Worm (Caenorhabditis elegans) whole organism, mixed stage, embryonic: ENCODE results near the gene gur-4.

Experiments
- M03D4.4 ChIP-seq: sonication (generic microtip); optimal IDR thresholded peaks from 2 replicates; lab custom pipeline; 2017; ENCODE audit warnings: mild to moderate bottlenecking, missing genetic modification characterization, missing compliant biosample characterization
- bed-3 ChIP-seq: fragments of 200-800 bp; sonication (Bioruptor generic); optimal IDR thresholded peaks from 3 replicates; lab custom pipeline; 2018; ENCODE audit warnings: mild to moderate bottlenecking, missing genetic modification characterization, moderate library complexity, missing compliant biosample characterization
- ceh-43 ChIP-seq: fragments of 200-800 bp; sonication (Bioruptor generic); optimal IDR thresholded peaks from 2 replicates; lab custom pipeline; 2018; ENCODE audit warnings: mild to moderate bottlenecking, missing genetic modification characterization, moderate library complexity, missing compliant biosample characterization
- ces-1 ChIP-seq: fragments of 150-350 bp; optimal IDR thresholded peaks from 2 replicates; lab custom pipeline; 2014; ENCODE audit warnings: missing biosample characterization, missing genetic modification reagents, missing genetic modification characterization
- cnd-1 ChIP-seq: fragments of 200-800 bp; sonication (Bioruptor generic); optimal IDR thresholded peaks from 2 replicates; lab custom pipeline; 2018; ENCODE audit warnings: mild to moderate bottlenecking, missing genetic modification characterization, missing compliant biosample characterization
- drap-1 ChIP-seq: fragments of 200-800 bp; sonication (Bioruptor generic); optimal IDR thresholded peaks from 3 replicates; lab custom pipeline; 2018; ENCODE audit warnings: mild to moderate bottlenecking, missing genetic modification characterization, missing compliant biosample characterization
- elt-1 ChIP-seq: sonication (generic microtip); optimal IDR thresholded peaks from 2 replicates; lab custom pipeline; 2017; ENCODE audit warnings: missing genetic modification characterization, mild to moderate bottlenecking, missing compliant biosample characterization, antibody characterized with exemption, moderate library complexity, borderline replicate concordance; ENCODE audit not compliant: insufficient read depth
- flh-1 ChIP-seq: fragments of 200-800 bp; sonication (Bioruptor generic); optimal IDR thresholded peaks from 2 replicates; lab custom pipeline; 2018; ENCODE audit warnings: mild to moderate bottlenecking, missing genetic modification characterization, moderate library complexity, missing compliant biosample characterization
- lin-13 ChIP-seq: fragments of 150-350 bp; optimal IDR thresholded peaks from 2 replicates; lab custom pipeline; 2014; ENCODE audit warnings: missing biosample characterization, missing genetic modification characterization
- lsy-2 ChIP-seq: fragments of 150-350 bp; optimal IDR thresholded peaks from 2 replicates; lab custom pipeline; 2014; ENCODE audit warnings: missing biosample characterization, missing genetic modification characterization
- mab-5 ChIP-seq: fragments of 150-350 bp; optimal IDR thresholded peaks from 2 replicates; lab custom pipeline; 2014; ENCODE audit warnings: missing biosample characterization, missing genetic modification characterization
- mep-1 ChIP-seq: fragments of 150-350 bp; optimal IDR thresholded peaks from 2 replicates; lab custom pipeline; 2017; ENCODE audit warnings: missing biosample characterization, missing genetic modification reagents, missing genetic modification characterization, inconsistent platforms
- nhr-2 ChIP-seq: fragments of 150-350 bp; optimal IDR thresholded peaks from 2 replicates; lab custom pipeline; 2014; ENCODE audit warnings: missing biosample characterization, missing genetic modification characterization
- sem-2 ChIP-seq: fragments of 200-800 bp; sonication (Bioruptor generic); optimal IDR thresholded peaks from 2 replicates; lab custom pipeline; 2018; ENCODE audit warnings: mild to moderate bottlenecking, missing genetic modification characterization, missing compliant biosample characterization
- snpc-4 ChIP-seq: fragments of 150-350 bp; optimal IDR thresholded peaks from 2 replicates; lab custom pipeline; 2014; ENCODE audit warnings: missing biosample characterization, missing genetic modification characterization
- sptf-1 ChIP-seq: sonication (generic microtip); optimal IDR thresholded peaks from 2 replicates; lab custom pipeline; 2017; ENCODE audit warnings: mild to moderate bottlenecking, missing genetic modification characterization, moderate library complexity, missing compliant biosample characterization
- unc-120 ChIP-seq: sonication (generic microtip); optimal IDR thresholded peaks from 2 replicates; lab custom pipeline; 2017; ENCODE audit warnings: missing genetic modification characterization, missing compliant biosample characterization; ENCODE audit not compliant: poor library complexity, severe bottlenecking
- ztf-11 ChIP-seq: fragments of 150-350 bp; optimal IDR thresholded peaks from 2 replicates; lab custom pipeline; 2014; ENCODE audit warnings: missing biosample characterization, missing genetic modification characterization

gur-4 gene

DNA sequence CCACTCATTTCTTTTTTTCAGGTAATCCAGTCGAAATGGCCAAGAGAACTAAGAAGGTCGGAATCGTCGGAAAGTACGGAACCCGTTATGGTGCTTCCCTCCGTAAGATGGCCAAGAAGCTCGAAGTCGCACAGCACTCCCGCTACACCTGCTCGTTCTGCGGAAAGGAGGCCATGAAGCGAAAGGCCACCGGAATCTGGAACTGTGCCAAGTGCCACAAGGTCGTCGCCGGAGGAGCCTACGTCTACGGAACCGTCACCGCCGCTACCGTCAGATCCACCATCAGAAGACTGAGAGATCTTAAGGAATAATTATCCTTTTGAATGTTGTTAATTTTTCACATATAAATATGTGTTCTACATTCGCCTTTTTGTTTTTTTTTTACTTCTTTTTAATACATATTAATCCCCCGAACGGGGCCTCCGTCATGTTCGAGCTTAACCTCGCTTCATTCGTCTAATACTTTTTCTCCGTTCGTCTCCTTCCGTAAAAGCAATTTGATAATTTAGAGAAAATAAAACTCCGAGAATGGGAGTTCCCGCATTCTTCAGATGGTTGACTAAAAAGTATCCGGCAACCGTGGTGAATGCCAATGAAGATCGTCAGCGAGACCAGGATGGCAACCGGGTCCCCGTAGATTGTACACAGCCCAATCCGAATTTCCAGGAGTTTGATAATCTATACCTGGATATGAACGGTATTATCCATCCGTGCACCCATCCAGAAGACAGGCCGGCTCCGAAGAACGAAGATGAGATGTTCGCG lies 50.9 kb downstream of the gur-4 start, which contains the start of the genes rpl-43 and xrn-2:
rpl-43 (plus strand) TSS at position 36 of the 765 bp plus-strand sequence.
xrn-2 (plus strand) TSS at position 510 of the 765 bp plus-strand sequence.
- TF ChIP-seq nhr-2 (tag; lab: Kevin White, UChicago) (no peak), unc-120 (no peak), lsy-2 (no peak), drap-1 (GFP tag; lab: Kevin White, UChicago) (no peak), sem-2 (GFP tag; lab: Kevin White, UChicago) (no peak), mab-5 (tag; lab: Kevin White, UChicago) (no peak), ceh-43 (GFP tag; lab: Kevin White, UChicago) (no peak), lin-13 (tag; lab: Kevin White, UChicago) (no peak), sptf-1 (no peak), elt-1 (tag; lab: Kevin White, UChicago) (no peak), ztf-11 (tag; lab: Kevin White, UChicago) (no peak), bed-3 (GFP tag; lab: Kevin White, UChicago) (no peak), snpc-4 (tag; lab: Kevin White, UChicago) (no peak), mep-1 (tag; lab: Kevin White, UChicago) (no peak), M03D4.4 (tag; lab: Kevin White, UChicago) (no peak), cnd-1 (tag; lab: Kevin White, UChicago) (no peak), ces-1 (GFP tag; lab: Kevin White, UChicago) (no peak), flh-1 (GFP tag; lab: Kevin White, UChicago) (no peak)
